Fruit fly (Drosophila melanogaster) whole organism, embryonic: ENCODE measurements around the gene MtnF.

ENCODE experiments used
- CG10267 ChIP-seq: fragments of 200-800 bp; sonication (Bioruptor generic); optimal IDR thresholded peaks from 2 replicates; lab custom pipeline; 2018; ENCODE audit warnings: missing biosample characterization, mild to moderate bottlenecking, missing genetic modification characterization, moderate library complexity
- CG11398 ChIP-seq: fragments of 200-800 bp; sonication (Bioruptor generic); optimal IDR thresholded peaks from 2 replicates; lab custom pipeline; 2016; ENCODE audit warnings: missing biosample characterization, missing genetic modification characterization
- CG13287 ChIP-seq: fragments of 200-800 bp; sonication (Bioruptor generic); IDR thresholded peaks from 2 replicates; pipeline ENCODE4 v1.3.6; 2022; ENCODE audit warnings: missing biosample characterization, missing genetic modification characterization; ENCODE audit not compliant: partially characterized antibody
- CG14710 ChIP-seq: fragments of 200-800 bp; sonication (Bioruptor generic); optimal IDR thresholded peaks from 3 replicates; lab custom pipeline; 2019; ENCODE audit warnings: missing biosample characterization, mild to moderate bottlenecking, missing genetic modification characterization, moderate library complexity
- CG15514 ChIP-seq: fragments of 200-800 bp; sonication (Bioruptor generic); optimal IDR thresholded peaks from 3 replicates; lab custom pipeline; 2017; ENCODE audit warnings: missing biosample characterization, missing genetic modification characterization, mild to moderate bottlenecking, moderate library complexity, missing genetic modification reagents
- CG17829 ChIP-seq: fragments of 200-800 bp; optimal IDR thresholded peaks from 2 replicates; lab custom pipeline; 2019; ENCODE audit warnings: missing biosample characterization, mild to moderate bottlenecking, missing genetic modification characterization, moderate library complexity
- CG2120 ChIP-seq: fragments of 200-800 bp; sonication (Bioruptor generic); optimal IDR thresholded peaks from 3 replicates; lab custom pipeline; 2016; ENCODE audit warnings: missing biosample characterization, missing genetic modification characterization
- CG2202 ChIP-seq: fragments of 200-800 bp; sonication (Bioruptor generic); optimal IDR thresholded peaks from 2 replicates; lab custom pipeline; 2018; ENCODE audit warnings: missing biosample characterization, mild to moderate bottlenecking, missing genetic modification characterization
- CG3065 ChIP-seq: fragments of 200-800 bp; sonication (Bioruptor generic); optimal IDR thresholded peaks from 2 replicates; lab custom pipeline; 2016; ENCODE audit warnings: missing biosample characterization, missing genetic modification characterization
- CG33213 ChIP-seq: fragments of 200-800 bp; sonication (Bioruptor generic); optimal IDR thresholded peaks from 3 replicates; lab custom pipeline; 2016; ENCODE audit warnings: missing biosample characterization, missing genetic modification characterization
- CG34224 ChIP-seq: fragments of 200-800 bp; sonication (Bioruptor generic); IDR thresholded peaks from 3 replicates; pipeline ENCODE4 v1.3.6; 2022; ENCODE audit warnings: missing biosample characterization, missing genetic modification characterization; ENCODE audit not compliant: partially characterized antibody
- CG34376 ChIP-seq: fragments of 200-800 bp; sonication (Bioruptor generic); optimal IDR thresholded peaks from 2 replicates; lab custom pipeline; 2018; ENCODE audit warnings: missing biosample characterization, mild to moderate bottlenecking, missing genetic modification characterization
- CG42726 ChIP-seq: fragments of 200-800 bp; sonication (Bioruptor generic); IDR thresholded peaks from 2 replicates; pipeline ENCODE4 v1.3.6; 2022; ENCODE audit warnings: missing biosample characterization, missing genetic modification characterization; ENCODE audit not compliant: partially characterized antibody
- CG8388 ChIP-seq: fragments of 200-800 bp; sonication (Bioruptor generic); optimal IDR thresholded peaks from 2 replicates; lab custom pipeline; 2019; ENCODE audit warnings: missing biosample characterization, mild to moderate bottlenecking, missing genetic modification characterization, moderate library complexity
- CG9797 ChIP-seq: fragments of 200-800 bp; sonication (Bioruptor generic); optimal IDR thresholded peaks from 3 replicates; lab custom pipeline; 2018; ENCODE audit warnings: missing biosample characterization, mild to moderate bottlenecking, missing genetic modification characterization
- CG9817 ChIP-seq: fragments of 200-800 bp; sonication (Bioruptor generic); optimal IDR thresholded peaks from 2 replicates; lab custom pipeline; 2018; ENCODE audit warnings: missing biosample characterization, mild to moderate bottlenecking, missing genetic modification characterization, moderate library complexity
- D ChIP-seq, 2 experiments: fragments of 200-800 bp in 1 of 2; fragments of >200 bp in 1 of 2; sonication (Bioruptor generic) in 1 of 2; optimal IDR thresholded peaks; 2 replicates in 1 of 2; 3 replicates in 1 of 2; lab custom pipeline; 2017; ENCODE audit warnings: mild to moderate bottlenecking in 1 of 2, missing biosample characterization in 1 of 2, missing genetic modification characterization in 1 of 2, missing genetic modification reagents in 1 of 2
- Ets65A ChIP-seq: fragments of 200-800 bp; sonication (Bioruptor generic); peaks from one replicate; lab custom pipeline; 2016; ENCODE audit warnings: missing biosample characterization, missing genetic modification characterization
- Ets97D ChIP-seq: fragments of 200-800 bp; sonication (Bioruptor generic); optimal IDR thresholded peaks from 3 replicates; lab custom pipeline; 2016; ENCODE audit warnings: missing biosample characterization, missing genetic modification characterization
- HmgD ChIP-seq: fragments of 200-800 bp; sonication (Bioruptor generic); optimal IDR thresholded peaks from 3 replicates; lab custom pipeline; 2016; ENCODE audit warnings: missing biosample characterization, missing genetic modification characterization
- HmgZ ChIP-seq: fragments of 200-800 bp; sonication (Bioruptor generic); optimal IDR thresholded peaks from 2 replicates; lab custom pipeline; 2018; ENCODE audit warnings: missing biosample characterization, mild to moderate bottlenecking, missing genetic modification characterization
- Hmr ChIP-seq: fragments of 200-800 bp; sonication (Bioruptor generic); optimal IDR thresholded peaks from 3 replicates; lab custom pipeline; 2017; ENCODE audit warnings: mild to moderate bottlenecking, missing biosample characterization, missing genetic modification reagents, missing genetic modification characterization
- MTF-1 ChIP-seq: fragments of 200-800 bp; sonication (Bioruptor generic); optimal IDR thresholded peaks from 2 replicates; lab custom pipeline; 2018; ENCODE audit warnings: missing biosample characterization, mild to moderate bottlenecking, missing genetic modification characterization, borderline replicate concordance
- NC2β ChIP-seq: fragments of 200-800 bp; sonication (Bioruptor generic); optimal IDR thresholded peaks from 2 replicates; lab custom pipeline; 2016; ENCODE audit warnings: missing biosample characterization, missing genetic modification characterization
- NfI ChIP-seq: fragments of 200-800 bp; sonication (Bioruptor generic); optimal IDR thresholded peaks from 3 replicates; lab custom pipeline; 2018; ENCODE audit warnings: missing biosample characterization, mild to moderate bottlenecking, missing genetic modification characterization, moderate library complexity
- PHDP ChIP-seq: fragments of 200-800 bp; sonication (Bioruptor generic); optimal IDR thresholded peaks from 3 replicates; lab custom pipeline; 2018; ENCODE audit warnings: missing biosample characterization, mild to moderate bottlenecking, missing genetic modification characterization, moderate library complexity
- Rfx ChIP-seq: fragments of 200-800 bp; sonication (Bioruptor generic); IDR thresholded peaks from 2 replicates; pipeline ENCODE4 v1.3.6; 2022; ENCODE audit warnings: missing biosample characterization, missing genetic modification characterization
- Sry-β ChIP-seq: fragments of 200-800 bp; sonication (Bioruptor generic); optimal IDR thresholded peaks from 2 replicates; lab custom pipeline; 2018; ENCODE audit warnings: missing biosample characterization, mild to moderate bottlenecking, missing genetic modification characterization, moderate library complexity
- bbx ChIP-seq: fragments of 200-800 bp; sonication (Bioruptor generic); IDR thresholded peaks from 2 replicates; pipeline ENCODE4 v1.3.6; 2022; ENCODE audit warnings: missing biosample characterization, missing genetic modification characterization; ENCODE audit not compliant: partially characterized antibody
- bigmax ChIP-seq: fragments of 200-800 bp; sonication (Bioruptor generic); optimal IDR thresholded peaks from 2 replicates; lab custom pipeline; 2018; ENCODE audit warnings: missing biosample characterization, mild to moderate bottlenecking, missing genetic modification characterization
- chn ChIP-seq: fragments of 200-800 bp; sonication (Bioruptor generic); optimal IDR thresholded peaks from 2 replicates; lab custom pipeline; 2016; ENCODE audit warnings: missing biosample characterization, missing genetic modification characterization
- ems ChIP-seq: fragments of 200-800 bp; sonication (Bioruptor generic); optimal IDR thresholded peaks from 3 replicates; lab custom pipeline; 2016; ENCODE audit warnings: missing biosample characterization, missing genetic modification characterization
- ewg ChIP-seq: fragments of 200-800 bp; sonication (Bioruptor generic); optimal IDR thresholded peaks from 3 replicates; lab custom pipeline; 2017; ENCODE audit warnings: mild to moderate bottlenecking, missing biosample characterization, missing genetic modification reagents, missing genetic modification characterization
- gcm ChIP-seq: fragments of 200-800 bp; sonication (Bioruptor generic); optimal IDR thresholded peaks from 2 replicates; lab custom pipeline; 2019; ENCODE audit warnings: missing biosample characterization, mild to moderate bottlenecking, missing genetic modification characterization, moderate library complexity
- grau ChIP-seq: fragments of 200-800 bp; optimal IDR thresholded peaks from 3 replicates; lab custom pipeline; 2019; ENCODE audit warnings: missing biosample characterization, mild to moderate bottlenecking, missing genetic modification characterization, moderate library complexity
- hbn ChIP-seq: fragments of 200-800 bp; sonication (Bioruptor generic); IDR thresholded peaks from 2 replicates; pipeline ENCODE4 v1.3.6; 2022; ENCODE audit warnings: missing biosample characterization, missing genetic modification characterization; ENCODE audit not compliant: partially characterized antibody
- insv ChIP-seq, 2 experiments: fragments of 200-800 bp; sonication (Bioruptor generic); optimal IDR thresholded peaks; 3 replicates each; lab custom pipeline; 2016 to 2018; ENCODE audit warnings: missing biosample characterization in 2 of 2, missing genetic modification characterization in 2 of 2
- knrl ChIP-seq: fragments of 200-800 bp; sonication (Bioruptor generic); IDR thresholded peaks from 3 replicates; pipeline ENCODE4 v1.3.6; 2022; ENCODE audit warnings: missing biosample characterization, missing genetic modification characterization; ENCODE audit not compliant: partially characterized antibody
- luna ChIP-seq: fragments of 200-800 bp; sonication (Bioruptor generic); optimal IDR thresholded peaks from 2 replicates; lab custom pipeline; 2016; ENCODE audit warnings: missing biosample characterization, missing genetic modification characterization
- phol ChIP-seq: fragments of 200-800 bp; sonication (Bioruptor generic); optimal IDR thresholded peaks from 3 replicates; lab custom pipeline; 2018; ENCODE audit warnings: missing biosample characterization, mild to moderate bottlenecking, missing genetic modification characterization, moderate library complexity
- pzg ChIP-seq: fragments of 200-800 bp; sonication (Bioruptor generic); optimal IDR thresholded peaks from 3 replicates; lab custom pipeline; 2018; ENCODE audit warnings: missing biosample characterization, mild to moderate bottlenecking, missing genetic modification characterization, moderate library complexity
- sens ChIP-seq: fragments of 200-800 bp; sonication (Bioruptor generic); peaks from one replicate; lab custom pipeline; 2016; ENCODE audit warnings: missing biosample characterization, missing genetic modification characterization
- sisA ChIP-seq: fragments of 200-800 bp; sonication (Bioruptor generic); IDR thresholded peaks from 2 replicates; pipeline ENCODE4 v1.3.6; 2022; ENCODE audit warnings: missing biosample characterization, missing genetic modification characterization
- sob ChIP-seq: fragments of 200-800 bp; sonication (Bioruptor generic); IDR thresholded peaks from 2 replicates; pipeline ENCODE4 v1.3.6; 2022; ENCODE audit warnings: missing biosample characterization, missing genetic modification characterization
- sug ChIP-seq: fragments of 200-800 bp; optimal IDR thresholded peaks from 2 replicates; lab custom pipeline; 2019; ENCODE audit warnings: missing biosample characterization, mild to moderate bottlenecking, missing genetic modification characterization, moderate library complexity
- tap ChIP-seq: fragments of 200-800 bp; optimal IDR thresholded peaks from 3 replicates; lab custom pipeline; 2019; ENCODE audit warnings: missing biosample characterization, mild to moderate bottlenecking, missing genetic modification characterization, moderate library complexity
- tin ChIP-seq: fragments of 200-800 bp; sonication (Bioruptor generic); optimal IDR thresholded peaks from 3 replicates; lab custom pipeline; 2016; ENCODE audit warnings: missing biosample characterization, missing genetic modification characterization
- zen ChIP-seq: fragments of 200-800 bp; sonication (Bioruptor generic); optimal IDR thresholded peaks from 3 replicates; lab custom pipeline; 2018; ENCODE audit warnings: missing biosample characterization, mild to moderate bottlenecking, missing genetic modification characterization, moderate library complexity

The MtnF gene

dm6 chr3R:24625517-24625925, 9.4 kb downstream of the MtnF start, which contains the start of the genes Syx18 and atl (continued):
- TF ChIP-seq CG42726 (GFP tag; lab: Robert Waterston, UW) (no peak), HmgZ (peak; percentile 85), hbn (GFP tag; lab: Robert Waterston, UW) (peak; percentile 36; the same call in 1 of the 2 replicates), Rfx (peak; percentile 63), CG34376 (GFP tag; lab: Kevin White, UChicago) (peak; percentile 40), sisA (no peak), sob (GFP tag; lab: Robert Waterston, UW) (peak; percentile 54; the same call in 1 of the 2 replicates), tap (tag; lab: Kevin White, UChicago) (no peak), CG15514 (peak; percentile 55), gcm (GFP tag; lab: Kevin White, UChicago) (peak; percentile 27), knrl (GFP tag; lab: Robert Waterston, UW) (peak; percentile 41; the same call in 1 of the 3 replicates), CG8388 (GFP tag; lab: Kevin White, UChicago) (no peak), ewg (GFP tag; lab: Kevin White, UChicago) (peak; percentile 50), bbx (GFP tag; lab: Robert Waterston, UW) (0 out of 2 replicates have a peak, but pooled peaks have one; percentile 34), ems (GFP tag; lab: Kevin White, UChicago) (peak; percentile 54), Hmr (peak; percentile 75), NC2β (peak; percentile 60), CG10267 (peak; percentile 98), Sry-β (peak; percentile 60), MTF-1 (GFP tag; lab: Kevin White, UChicago) (peak; percentile 43), HmgD (GFP tag; lab: Kevin White, UChicago) (peak; percentile 42), phol (tag; lab: Kevin White, UChicago) (peak; percentile 47), CG2202 (tag; lab: Kevin White, UChicago) (peak; percentile 5), CG9797 (GFP tag; lab: Kevin White, UChicago) (peak; percentile 100), sens (GFP tag; lab: Kevin White, UChicago) (peak; percentile 84), Ets65A (GFP tag; lab: Kevin White, UChicago) (peak; percentile 90), sug (tag; lab: Kevin White, UChicago) (peak; percentile 35), chn (GFP tag; lab: Kevin White, UChicago) (no peak), CG2120 (peak; percentile 28), CG13287 (peak; percentile 67; the same call in 1 of the 2 replicates), insv (GFP tag; optimal IDR thresholded peaks at IDR 0.05; lab: Kevin White, UChicago) (peak in 1 of 2 experiments; percentile 45), CG11398 (GFP tag; lab: Kevin White, UChicago) (peak; percentile 1), D (optimal IDR thresholded peaks at IDR 0.05; lab: Kevin White, UChicago) (peak; percentile 82), D (GFP tag; optimal IDR thresholded peaks at IDR 0.05; lab: Kevin White, UChicago) (no peak), zen (tag; lab: Kevin White, UChicago) (peak; percentile 58), grau (tag; lab: Kevin White, UChicago) (peak; percentile 33), CG14710 (peak; percentile 71), CG9817 (tag; lab: Kevin White, UChicago) (no peak), CG34224 (GFP tag; lab: Robert Waterston, UW) (peak; percentile 47; the same call in 2 of the 3 replicates), luna (GFP tag; lab: Kevin White, UChicago) (peak; percentile 20), bigmax (GFP tag; lab: Kevin White, UChicago) (peak; percentile 6), CG17829 (peak; percentile 64), tin (GFP tag; lab: Kevin White, UChicago) (peak; percentile 21), Ets97D (GFP tag; lab: Kevin White, UChicago) (peak; percentile 83), PHDP (tag; lab: Kevin White, UChicago) (peak; percentile 32), CG33213 (GFP tag; lab: Kevin White, UChicago) (peak; percentile 75), CG3065 (GFP tag; lab: Kevin White, UChicago) (no peak), pzg (GFP tag; lab: Kevin White, UChicago) (peak; percentile 99), NfI (GFP tag; lab: Kevin White, UChicago) (peak; percentile 5)
